Worm (Caenorhabditis elegans) whole organism, early embryonic: ENCODE data around the gene vha-1.

Experiments
- B0310.2 ChIP-seq: sonication (generic microtip); optimal IDR thresholded peaks from 2 replicates; lab custom pipeline; 2016; ENCODE audit warnings: mild to moderate bottlenecking, missing genetic modification characterization, missing compliant biosample characterization
- F13C5.2 ChIP-seq: sonication (generic microtip); optimal IDR thresholded peaks from 2 replicates; lab custom pipeline; 2017; ENCODE audit warnings: mild to moderate bottlenecking, missing genetic modification characterization, inconsistent platforms, missing compliant biosample characterization
- aly-1 ChIP-seq: sonication (generic microtip); optimal IDR thresholded peaks from 2 replicates; lab custom pipeline; 2016; ENCODE audit warnings: missing genetic modification characterization, missing compliant biosample characterization
- ama-1 ChIP-seq: fragments of 150-350 bp; optimal IDR thresholded peaks from 2 replicates; lab custom pipeline; 2014
- ceh-13 ChIP-seq: fragments of 200-800 bp; sonication (Bioruptor generic); optimal IDR thresholded peaks from 2 replicates; lab custom pipeline; 2018; ENCODE audit warnings: mild to moderate bottlenecking, missing genetic modification characterization, missing compliant biosample characterization
- ceh-36 ChIP-seq: sonication (generic microtip); optimal IDR thresholded peaks from 2 replicates; lab custom pipeline; 2016; ENCODE audit warnings: missing genetic modification characterization, inconsistent platforms, missing compliant biosample characterization
- ets-7 ChIP-seq: sonication (generic microtip); optimal IDR thresholded peaks from 2 replicates; lab custom pipeline; 2016; ENCODE audit warnings: missing genotype, missing genetic modification characterization, missing compliant biosample characterization
- flt-1 ChIP-seq: fragments of 200-800 bp; sonication (Bioruptor generic); IDR thresholded peaks from 2 replicates; pipeline ENCODE4 v1.3.6; 2022; ENCODE audit warnings: missing genetic modification characterization, missing compliant biosample characterization
- hmbx-1 ChIP-seq: sonication (generic microtip); optimal IDR thresholded peaks from 2 replicates; lab custom pipeline; 2016; ENCODE audit warnings: mild to moderate bottlenecking, missing genetic modification characterization, missing compliant biosample characterization
- hmg-4 ChIP-seq: fragments of 200-800 bp; sonication (Bioruptor generic); optimal IDR thresholded peaks from 2 replicates; lab custom pipeline; 2018; ENCODE audit warnings: mild to moderate bottlenecking, missing genetic modification characterization, missing compliant biosample characterization
- hnd-1 ChIP-seq: sonication (generic microtip); optimal IDR thresholded peaks from 2 replicates; lab custom pipeline; 2016; ENCODE audit warnings: missing genetic modification characterization, missing compliant biosample characterization
- pes-1 ChIP-seq: fragments of 200-800 bp; sonication (Bioruptor generic); IDR thresholded peaks from 2 replicates; pipeline ENCODE4 v1.3.6; 2022; ENCODE audit warnings: missing genetic modification reagents, missing genetic modification characterization, missing compliant biosample characterization
- scrt-1 ChIP-seq: fragments of 200-800 bp; sonication (Bioruptor generic); IDR thresholded peaks from 2 replicates; pipeline ENCODE4 v1.3.6; 2022; ENCODE audit warnings: missing genetic modification characterization, missing compliant biosample characterization
- sea-1 ChIP-seq: fragments of 200-800 bp; sonication (Bioruptor generic); conservative IDR thresholded peaks from 2 replicates; pipeline ENCODE4 v1.3.6; 2022; ENCODE audit warnings: missing genetic modification characterization, missing compliant biosample characterization
- tbx-11 ChIP-seq: fragments of 200-800 bp; sonication (Bioruptor generic); IDR thresholded peaks from 2 replicates; pipeline ENCODE4 v1.3.6; 2022; ENCODE audit warnings: missing genetic modification characterization, missing compliant biosample characterization
- tbx-37 ChIP-seq: fragments of 200-800 bp; sonication (Bioruptor generic); conservative IDR thresholded peaks from 2 replicates; pipeline ENCODE4 v1.3.6; 2022; ENCODE audit warnings: missing genetic modification reagents, missing genetic modification characterization, missing compliant biosample characterization
- tra-4 ChIP-seq: sonication (generic microtip); optimal IDR thresholded peaks from 2 replicates; lab custom pipeline; 2017; ENCODE audit warnings: missing genetic modification characterization, missing compliant biosample characterization

Gene vha-1

ce11 chrIII:9757414-9757813 is 23.6 kb upstream of the vha-1 start, which contains the start of gene vps-53:
Gene vps-53, minus strand, starts transcription at chrIII:9757514.
- TF ChIP-seq F13C5.2 (tag; lab: Kevin White, UChicago) (no peak), ceh-13 (no peak)

ce11 chrIII:9758848-9759247 is 22.2 kb upstream of the vha-1 start, which contains the start of gene rmd-1:
Gene rmd-1, plus strand, starts transcription at chrIII:9759094.
- TF ChIP-seq ama-1 (lab: Kevin White, UChicago), result no peak
- TF ChIP-seq hmg-4 (GFP tag; lab: Kevin White, UChicago), result no peak
- TF ChIP-seq pes-1 (GFP tag; lab: Robert Waterston, UW), result no peak
- no peak for TF ChIP-seq tbx-11 (GFP tag; lab: Robert Waterston, UW)

ce11 chrIII:9760184-9760583 is 20.9 kb upstream of the vha-1 start:
- no peak for TF ChIP-seq tra-4
- no peak for TF ChIP-seq hnd-1 (tag; lab: Kevin White, UChicago)
- no peak for TF ChIP-seq flt-1 (GFP tag; lab: Robert Waterston, UW)
- TF ChIP-seq aly-1 (tag; lab: Kevin White, UChicago), result no peak
- TF ChIP-seq tbx-37 (GFP tag; lab: Robert Waterston, UW), result no peak
- no peak for TF ChIP-seq ceh-36 (tag; lab: Kevin White, UChicago)
- no peak for TF ChIP-seq scrt-1
- no peak for TF ChIP-seq ceh-13
- TF ChIP-seq ama-1 (lab: Kevin White, UChicago), result no peak
- no peak for TF ChIP-seq pes-1 (GFP tag; lab: Robert Waterston, UW)
- TF ChIP-seq sea-1, result no peak
- TF ChIP-seq hmg-4 (GFP tag; lab: Kevin White, UChicago), result no peak

- TF ChIP-seq F13C5.2 (tag; lab: Kevin White, UChicago), result no peak
- no peak for TF ChIP-seq tbx-11 (GFP tag; lab: Robert Waterston, UW)
- TF ChIP-seq pes-1 (GFP tag; lab: Robert Waterston, UW), result no peak
- no peak for TF ChIP-seq flt-1 (GFP tag; lab: Robert Waterston, UW)
- TF ChIP-seq hnd-1 (tag; lab: Kevin White, UChicago), result no peak
- no peak for TF ChIP-seq hmbx-1 (tag; lab: Kevin White, UChicago)
- no peak for TF ChIP-seq ceh-36 (tag; lab: Kevin White, UChicago)
Measured at ce11 chrIII:9762093-9762748, 18.8 kb upstream of the vha-1 start, which contains the start of gene gcc-2. Gene gcc-2, minus strand, starts transcription at chrIII:9762143.

ce11 chrIII:9764718-9765117 is 16.3 kb upstream of the vha-1 start:
- TF ChIP-seq sea-1, result 0 out of 2 replicates have a peak, but pooled peaks have one; percentile 36
- no peak; the same call in 1 of the 2 replicates for TF ChIP-seq scrt-1
- TF ChIP-seq tbx-37 (GFP tag; lab: Robert Waterston, UW), result no peak

- peak; percentile 40 for TF ChIP-seq aly-1 (tag; lab: Kevin White, UChicago)
- TF ChIP-seq ets-7 (tag; lab: Kevin White, UChicago), result no peak
- peak; percentile 80; the same call in 1 of the 2 replicates for TF ChIP-seq tbx-37 (GFP tag; lab: Robert Waterston, UW)
- TF ChIP-seq ceh-13, result peak; percentile 54
- peak; percentile 81 for TF ChIP-seq hmbx-1 (tag; lab: Kevin White, UChicago)
- TF ChIP-seq F13C5.2 (tag; lab: Kevin White, UChicago), result peak; percentile 96
- TF ChIP-seq ceh-36 (tag; lab: Kevin White, UChicago), result peak; percentile 87
- peak; percentile 82 for TF ChIP-seq pes-1 (GFP tag; lab: Robert Waterston, UW)
- peak; percentile 89 for TF ChIP-seq hmg-4 (GFP tag; lab: Kevin White, UChicago)
- TF ChIP-seq ama-1 (lab: Kevin White, UChicago), result peak; percentile 98
- peak; percentile 83 for TF ChIP-seq tbx-11 (GFP tag; lab: Robert Waterston, UW)
- TF ChIP-seq tra-4, result peak; percentile 97
- TF ChIP-seq B0310.2 (tag; lab: Kevin White, UChicago), result peak; percentile 91
- peak; percentile 96 for TF ChIP-seq sea-1
- TF ChIP-seq hnd-1 (tag; lab: Kevin White, UChicago), result peak; percentile 26
- peak; percentile 81 for TF ChIP-seq scrt-1
- peak; percentile 89 for TF ChIP-seq flt-1 (GFP tag; lab: Robert Waterston, UW)
Measured at ce11 chrIII:9765465-9765900, 15.6 kb upstream of the vha-1 start.

- no peak for TF ChIP-seq hmbx-1 (tag; lab: Kevin White, UChicago)
- no peak for TF ChIP-seq aly-1 (tag; lab: Kevin White, UChicago)
- no peak for TF ChIP-seq sea-1
- no peak for TF ChIP-seq scrt-1
- TF ChIP-seq ceh-36 (tag; lab: Kevin White, UChicago), result no peak
- TF ChIP-seq B0310.2 (tag; lab: Kevin White, UChicago), result no peak
- no peak for TF ChIP-seq flt-1 (GFP tag; lab: Robert Waterston, UW)
- no peak for TF ChIP-seq F13C5.2 (tag; lab: Kevin White, UChicago)
- no peak for TF ChIP-seq ceh-13
- no peak for TF ChIP-seq pes-1 (GFP tag; lab: Robert Waterston, UW)
- no peak for TF ChIP-seq tbx-37 (GFP tag; lab: Robert Waterston, UW)
- TF ChIP-seq hmg-4 (GFP tag; lab: Kevin White, UChicago), result no peak
- no peak for TF ChIP-seq ets-7 (tag; lab: Kevin White, UChicago)
- no peak for TF ChIP-seq ama-1 (lab: Kevin White, UChicago)
- no peak for TF ChIP-seq tbx-11 (GFP tag; lab: Robert Waterston, UW)
- TF ChIP-seq tra-4, result no peak
- no peak for TF ChIP-seq hnd-1 (tag; lab: Kevin White, UChicago)
Measured at ce11 chrIII:9766175-9766574, 14.9 kb upstream of the vha-1 start, which contains the start of gene cbp-1. Gene cbp-1, plus strand, starts transcription at chrIII:9766509.
